Fruit fly (Drosophila melanogaster) whole organism, embryonic: ENCODE measurements around the gene Acp32CD.

Source experiments
- Atf3 ChIP-seq: fragments of 200-800 bp; sonication (Bioruptor generic); optimal IDR thresholded peaks from 3 replicates; lab custom pipeline; 2016; ENCODE audit warnings: missing biosample characterization, missing genetic modification characterization
- Atf6 ChIP-seq: fragments of 200-800 bp; sonication (Bioruptor generic); IDR thresholded peaks from 2 replicates; pipeline ENCODE4 v1.3.6; 2022; ENCODE audit warnings: missing biosample characterization, missing genetic modification characterization
- B-H1 ChIP-seq: fragments of 200-800 bp; sonication (Bioruptor generic); IDR thresholded peaks from 3 replicates; pipeline ENCODE4 v1.3.6; 2022; ENCODE audit warnings: missing biosample characterization, missing genetic modification characterization
- CG10147 ChIP-seq: fragments of 200-800 bp; sonication (Bioruptor generic); optimal IDR thresholded peaks from 2 replicates; lab custom pipeline; 2019; ENCODE audit warnings: missing biosample characterization, mild to moderate bottlenecking, missing genetic modification characterization, moderate library complexity
- CG11456 ChIP-seq: fragments of 200-800 bp; sonication (Bioruptor generic); IDR thresholded peaks from 3 replicates; pipeline ENCODE4 v1.3.6; 2022; ENCODE audit warnings: missing biosample characterization, missing genetic modification characterization
- CG16863 ChIP-seq: fragments of 200-800 bp; sonication (Bioruptor generic); optimal IDR thresholded peaks from 3 replicates; lab custom pipeline; 2016; ENCODE audit warnings: missing biosample characterization, missing genetic modification characterization
- CG18262 ChIP-seq: fragments of 200-800 bp; optimal IDR thresholded peaks from 3 replicates; lab custom pipeline; 2019; ENCODE audit warnings: missing biosample characterization, mild to moderate bottlenecking, missing genetic modification characterization, moderate library complexity
- CG30020 ChIP-seq: fragments of 200-800 bp; optimal IDR thresholded peaks from 2 replicates; lab custom pipeline; 2019; ENCODE audit warnings: missing biosample characterization, mild to moderate bottlenecking, missing genetic modification characterization, moderate library complexity
- CG34376 ChIP-seq: fragments of 200-800 bp; sonication (Bioruptor generic); optimal IDR thresholded peaks from 2 replicates; lab custom pipeline; 2018; ENCODE audit warnings: missing biosample characterization, mild to moderate bottlenecking, missing genetic modification characterization
- CG4282 ChIP-seq: fragments of 200-800 bp; sonication (Bioruptor generic); optimal IDR thresholded peaks from 2 replicates; lab custom pipeline; 2016; ENCODE audit warnings: missing biosample characterization, missing genetic modification characterization
- CG4707 ChIP-seq: fragments of 200-800 bp; sonication (Bioruptor generic); optimal IDR thresholded peaks from 2 replicates; lab custom pipeline; 2018; ENCODE audit warnings: missing biosample characterization, mild to moderate bottlenecking, missing genetic modification characterization, moderate library complexity
- CG5953 ChIP-seq: fragments of 200-800 bp; sonication (Bioruptor generic); IDR thresholded peaks from 2 replicates; pipeline ENCODE4 v1.3.6; 2022; ENCODE audit warnings: missing biosample characterization, missing genetic modification characterization
- CG7963 ChIP-seq: fragments of 200-800 bp; sonication (Bioruptor generic); IDR thresholded peaks from 3 replicates; pipeline ENCODE4 v1.3.6; 2022; ENCODE audit warnings: missing biosample characterization, missing genetic modification characterization; ENCODE audit not compliant: partially characterized antibody
- CG7987 ChIP-seq: fragments of 200-800 bp; sonication (Bioruptor generic); optimal IDR thresholded peaks from 2 replicates; lab custom pipeline; 2018; ENCODE audit warnings: missing biosample characterization, mild to moderate bottlenecking, missing genetic modification characterization, moderate library complexity
- CG8290 ChIP-seq, 3 experiments: fragments of 200-800 bp; sonication (Bioruptor generic); optimal IDR thresholded peaks; 2 replicates each; lab custom pipeline; 2016 to 2019; ENCODE audit warnings: missing biosample characterization in 3 of 3, missing genetic modification characterization in 3 of 3, mild to moderate bottlenecking in 2 of 3, moderate library complexity in 1 of 3
- D ChIP-seq, 2 experiments: fragments of 200-800 bp in 1 of 2; fragments of >200 bp in 1 of 2; sonication (Bioruptor generic) in 1 of 2; optimal IDR thresholded peaks; 2 replicates in 1 of 2; 3 replicates in 1 of 2; lab custom pipeline; 2017; ENCODE audit warnings: mild to moderate bottlenecking in 1 of 2, missing biosample characterization in 1 of 2, missing genetic modification characterization in 1 of 2, missing genetic modification reagents in 1 of 2
- D19B ChIP-seq: fragments of 200-800 bp; sonication (Bioruptor generic); optimal IDR thresholded peaks from 2 replicates; lab custom pipeline; 2017; ENCODE audit warnings: missing biosample characterization, mild to moderate bottlenecking, missing genetic modification characterization
- E2f2 ChIP-seq: fragments of 200-800 bp; sonication (Bioruptor generic); IDR thresholded peaks from 2 replicates; pipeline ENCODE4 v1.3.6; 2022; ENCODE audit warnings: missing biosample characterization, missing genetic modification characterization
- Fer1 ChIP-seq: fragments of 200-800 bp; sonication (Bioruptor generic); optimal IDR thresholded peaks from 2 replicates; lab custom pipeline; 2017; ENCODE audit warnings: missing biosample characterization, mild to moderate bottlenecking, missing genetic modification characterization
- Hr78 ChIP-seq, 2 experiments: fragments of 200-800 bp in 1 of 2; fragments of >200 bp in 1 of 2; sonication (Bioruptor generic) in 1 of 2; optimal IDR thresholded peaks; 2 replicates each; lab custom pipeline; 2017 to 2019; ENCODE audit warnings: missing biosample characterization in 2 of 2, missing genetic modification characterization in 2 of 2, mild to moderate bottlenecking in 1 of 2, moderate library complexity in 1 of 2
- Lpt ChIP-seq: fragments of >200 bp; optimal IDR thresholded peaks from 2 replicates; lab custom pipeline; 2018; ENCODE audit warnings: missing biosample characterization, missing genetic modification characterization
- MTF-1 ChIP-seq: fragments of 200-800 bp; sonication (Bioruptor generic); optimal IDR thresholded peaks from 2 replicates; lab custom pipeline; 2018; ENCODE audit warnings: missing biosample characterization, mild to moderate bottlenecking, missing genetic modification characterization, borderline replicate concordance
- Mad ChIP-seq: fragments of 200-800 bp; sonication (Bioruptor generic); optimal IDR thresholded peaks from 2 replicates; lab custom pipeline; 2016; ENCODE audit warnings: missing biosample characterization, missing genetic modification characterization
- Mrtf ChIP-seq: fragments of 200-800 bp; sonication (Bioruptor generic); IDR thresholded peaks from 3 replicates; pipeline ENCODE4 v1.3.6; 2022; ENCODE audit warnings: missing biosample characterization, missing genetic modification characterization
- Nf-YA ChIP-seq: fragments of 200-800 bp; sonication (Bioruptor generic); IDR thresholded peaks from 2 replicates; pipeline ENCODE4 v1.3.6; 2022; ENCODE audit warnings: missing biosample characterization, missing genetic modification characterization
- Nf-YB ChIP-seq: fragments of 200-800 bp; sonication (Bioruptor generic); optimal IDR thresholded peaks from 3 replicates; lab custom pipeline; 2019; ENCODE audit warnings: missing biosample characterization, mild to moderate bottlenecking, missing genetic modification characterization, moderate library complexity
- Pdp1 ChIP-seq, 2 experiments: fragments of 200-800 bp; sonication (Bioruptor generic); optimal IDR thresholded peaks; 3 replicates each; lab custom pipeline; 2016; ENCODE audit warnings: missing biosample characterization in 2 of 2, missing genetic modification characterization in 2 of 2, mild to moderate bottlenecking in 1 of 2, moderate library complexity in 1 of 2
- Ravus ChIP-seq: fragments of 200-800 bp; sonication (Bioruptor generic); IDR thresholded peaks from 2 replicates; pipeline ENCODE4 v1.3.6; 2022; ENCODE audit warnings: missing biosample characterization, missing genetic modification characterization
- Sin3A ChIP-seq: fragments of >200 bp; optimal IDR thresholded peaks from 2 replicates; lab custom pipeline; 2018
- Sry-β ChIP-seq: fragments of 200-800 bp; sonication (Bioruptor generic); optimal IDR thresholded peaks from 2 replicates; lab custom pipeline; 2018; ENCODE audit warnings: missing biosample characterization, mild to moderate bottlenecking, missing genetic modification characterization, moderate library complexity
- Stat92E ChIP-seq, 3 experiments: fragments of >200 bp in 2 of 3; fragments of 200-800 bp in 1 of 3; sonication (Bioruptor generic) in 1 of 3; optimal IDR thresholded peaks; 2 replicates each; lab custom pipeline; 2017 to 2019; ENCODE audit warnings: missing biosample characterization in 3 of 3, missing genetic modification characterization in 3 of 3, mild to moderate bottlenecking in 1 of 3, moderate library complexity in 1 of 3
- ato ChIP-seq: fragments of 200-800 bp; sonication (Bioruptor generic); IDR thresholded peaks from 2 replicates; pipeline ENCODE4 v1.3.6; 2022; ENCODE audit warnings: missing biosample characterization, missing genetic modification characterization; ENCODE audit not compliant: partially characterized antibody
- cas ChIP-seq: fragments of 200-800 bp; sonication (Bioruptor generic); IDR thresholded peaks from 2 replicates; pipeline ENCODE4 v1.3.6; 2022; ENCODE audit warnings: missing biosample characterization, missing genetic modification characterization
- crc ChIP-seq: fragments of 200-800 bp; sonication (Bioruptor generic); optimal IDR thresholded peaks from 2 replicates; lab custom pipeline; 2016; ENCODE audit warnings: missing biosample characterization, missing genetic modification characterization
- crol ChIP-seq: fragments of 200-800 bp; sonication (Bioruptor generic); IDR thresholded peaks from 2 replicates; pipeline ENCODE4 v1.3.6; 2022; ENCODE audit warnings: missing biosample characterization, missing genetic modification characterization
- danr ChIP-seq: fragments of 200-800 bp; sonication (Bioruptor generic); IDR thresholded peaks from 2 replicates; pipeline ENCODE4 v1.3.6; 2022; ENCODE audit warnings: missing biosample characterization, missing genetic modification characterization
- dpn ChIP-seq, 2 experiments: fragments of 200-800 bp; sonication (Bioruptor generic); optimal IDR thresholded peaks; 3 replicates each; lab custom pipeline; 2016; ENCODE audit warnings: missing biosample characterization in 2 of 2, missing genetic modification characterization in 2 of 2
- fd96Cb ChIP-seq: fragments of 200-800 bp; sonication (Bioruptor generic); optimal IDR thresholded peaks from 2 replicates; lab custom pipeline; 2018; ENCODE audit warnings: missing biosample characterization, mild to moderate bottlenecking, missing genetic modification characterization, moderate library complexity
- gsb ChIP-seq: fragments of 200-800 bp; sonication (Bioruptor generic); IDR thresholded peaks from 2 replicates; pipeline ENCODE4 v1.3.6; 2022; ENCODE audit warnings: missing biosample characterization, missing genetic modification characterization
- lmd ChIP-seq: fragments of 200-800 bp; sonication (Bioruptor generic); IDR thresholded peaks from 2 replicates; pipeline ENCODE4 v1.3.6; 2022; ENCODE audit warnings: missing biosample characterization, missing genetic modification characterization
- oc ChIP-seq: fragments of 200-800 bp; sonication (Bioruptor generic); optimal IDR thresholded peaks from 2 replicates; lab custom pipeline; 2018; ENCODE audit warnings: missing biosample characterization, mild to moderate bottlenecking, missing genetic modification characterization, moderate library complexity
- phol ChIP-seq: fragments of 200-800 bp; sonication (Bioruptor generic); optimal IDR thresholded peaks from 3 replicates; lab custom pipeline; 2018; ENCODE audit warnings: missing biosample characterization, mild to moderate bottlenecking, missing genetic modification characterization, moderate library complexity
- rib ChIP-seq: fragments of 200-800 bp; sonication (Bioruptor generic); IDR thresholded peaks from 2 replicates; pipeline ENCODE4 v1.3.6; 2022; ENCODE audit warnings: missing biosample characterization, missing genetic modification characterization
- scrt ChIP-seq: fragments of 200-800 bp; sonication (Bioruptor generic); optimal IDR thresholded peaks from 2 replicates; lab custom pipeline; 2018; ENCODE audit warnings: missing biosample characterization, mild to moderate bottlenecking, missing genetic modification characterization, moderate library complexity
- shn ChIP-seq: fragments of 200-800 bp; sonication (Bioruptor generic); optimal IDR thresholded peaks from 3 replicates; lab custom pipeline; 2016; ENCODE audit warnings: missing biosample characterization, missing genetic modification characterization
- so ChIP-seq: fragments of 200-800 bp; sonication (Bioruptor generic); IDR thresholded peaks from 3 replicates; pipeline ENCODE4 v1.3.6; 2022; ENCODE audit warnings: missing biosample characterization, missing genetic modification characterization
- sug ChIP-seq: fragments of 200-800 bp; optimal IDR thresholded peaks from 2 replicates; lab custom pipeline; 2019; ENCODE audit warnings: missing biosample characterization, mild to moderate bottlenecking, missing genetic modification characterization, moderate library complexity
- trh ChIP-seq: fragments of 200-800 bp; sonication (Bioruptor generic); optimal IDR thresholded peaks from 2 replicates; lab custom pipeline; 2016; ENCODE audit warnings: missing biosample characterization, missing genetic modification characterization

The Acp32CD gene

DNA sequence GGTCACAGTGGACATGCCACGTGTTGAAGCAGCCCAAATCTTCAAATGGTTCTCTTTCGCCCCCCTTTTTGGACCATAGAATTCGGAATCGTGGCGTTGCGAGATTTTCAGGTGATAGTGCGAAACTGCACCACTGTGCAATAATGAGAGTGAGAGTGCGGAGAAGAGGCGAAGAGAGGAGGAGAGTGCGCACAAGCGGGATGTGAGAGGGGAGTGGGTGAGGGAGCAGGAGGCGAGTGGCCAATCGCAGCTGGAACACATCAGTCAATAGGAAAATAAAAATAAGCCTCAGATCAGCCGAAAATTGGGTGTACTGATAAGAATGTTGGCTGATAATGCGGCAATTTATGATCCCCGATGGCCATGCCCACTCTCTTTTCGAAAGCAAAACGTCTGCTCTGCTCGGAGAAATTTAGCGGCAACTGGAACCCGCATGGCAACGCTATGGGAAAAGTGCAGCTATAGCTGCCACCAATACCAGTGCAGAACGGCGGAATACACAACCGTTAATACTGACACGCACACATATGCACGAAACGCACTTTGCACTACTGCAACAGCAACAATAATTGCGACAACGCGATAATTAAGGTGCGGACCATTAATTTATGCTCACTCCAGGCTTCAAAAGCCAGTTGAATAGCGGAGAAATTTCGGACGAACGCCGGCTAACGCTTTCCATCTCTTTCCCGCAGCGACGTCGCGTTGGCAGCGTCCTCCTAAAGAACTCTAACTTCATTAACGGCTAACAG, 48.0 kb upstream of the Acp32CD start (continued):
- TF ChIP-seq D (optimal IDR thresholded peaks at IDR 0.05; lab: Kevin White, UChicago) = no peak
- no peak for TF ChIP-seq D (GFP tag; optimal IDR thresholded peaks at IDR 0.05; lab: Kevin White, UChicago)
- TF ChIP-seq crol (GFP tag; lab: Robert Waterston, UW) = peak; percentile 97
- peak; percentile 4 for TF ChIP-seq Sin3A (lab: Kevin White, UChicago)
- no peak for TF ChIP-seq CG8290 (GFP tag; optimal IDR thresholded peaks at IDR 0.05; lab: Kevin White, UChicago)
- peak in 1 of 2 experiments; percentile 50 for TF ChIP-seq CG8290 (tag; optimal IDR thresholded peaks at IDR 0.05; lab: Kevin White, UChicago)
- no peak for TF ChIP-seq ato (GFP tag; lab: Robert Waterston, UW)
- no peak for TF ChIP-seq CG30020 (tag; lab: Kevin White, UChicago)
- 0 out of 3 replicates have a peak, but pooled peaks have one; percentile 9 for TF ChIP-seq CG7963 (GFP tag; lab: Robert Waterston, UW)
- peak; percentile 52 for TF ChIP-seq oc
- TF ChIP-seq cas = no peak
- TF ChIP-seq dpn (GFP tag; optimal IDR thresholded peaks at IDR 0.05; lab: Kevin White, UChicago) = no peak
- TF ChIP-seq CG4282 (GFP tag; lab: Kevin White, UChicago) = peak; percentile 40
- peak; percentile 16 for TF ChIP-seq scrt (GFP tag; lab: Kevin White, UChicago)
- TF ChIP-seq B-H1 (GFP tag; lab: Robert Waterston, UW) = no peak
- TF ChIP-seq CG5953 (GFP tag; lab: Robert Waterston, UW) = 0 out of 2 replicates have a peak, but pooled peaks have one; percentile 11
- TF ChIP-seq Stat92E (GFP tag; optimal IDR thresholded peaks at IDR 0.05; lab: Kevin White, UChicago) = no peak
- TF ChIP-seq gsb (GFP tag; lab: Robert Waterston, UW) = no peak
- no peak for TF ChIP-seq Mad (GFP tag; lab: Kevin White, UChicago)
- TF ChIP-seq shn (GFP tag; lab: Kevin White, UChicago) = no peak
- TF ChIP-seq trh (GFP tag; lab: Kevin White, UChicago) = no peak
- peak; percentile 89 for TF ChIP-seq Nf-YB
- no peak for TF ChIP-seq D19B (GFP tag; lab: Kevin White, UChicago)
- no peak for TF ChIP-seq CG10147 (GFP tag; lab: Kevin White, UChicago)
- peak; percentile 96 for TF ChIP-seq CG4707 (GFP tag; lab: Kevin White, UChicago)
- TF ChIP-seq Pdp1 (GFP tag; optimal IDR thresholded peaks at IDR 0.05; lab: Kevin White, UChicago) = no peak
- peak; percentile 25 for TF ChIP-seq Sry-β
- TF ChIP-seq danr (GFP tag; lab: Robert Waterston, UW) = no peak
- no peak for TF ChIP-seq CG18262 (tag; lab: Kevin White, UChicago)
- TF ChIP-seq CG34376 (GFP tag; lab: Kevin White, UChicago) = peak; percentile 15
- no peak for TF ChIP-seq CG11456 (GFP tag; lab: Robert Waterston, UW)
- TF ChIP-seq Ravus (GFP tag; lab: Robert Waterston, UW) = no peak
- TF ChIP-seq Atf6 = no peak
- TF ChIP-seq Nf-YA (GFP tag; lab: Robert Waterston, UW) = 0 out of 2 replicates have a peak, but pooled peaks have one; percentile 13
- no peak for TF ChIP-seq E2f2 (GFP tag; lab: Robert Waterston, UW)
- no peak for TF ChIP-seq Lpt (GFP tag; lab: Kevin White, UChicago)
- TF ChIP-seq phol (tag; lab: Kevin White, UChicago) = no peak
- TF ChIP-seq CG16863 (GFP tag; lab: Kevin White, UChicago) = no peak
- TF ChIP-seq sug (tag; lab: Kevin White, UChicago) = peak; percentile 15
- TF ChIP-seq so (GFP tag; lab: Robert Waterston, UW) = no peak
- no peak for TF ChIP-seq Fer1 (GFP tag; lab: Kevin White, UChicago)
- no peak for TF ChIP-seq lmd (GFP tag; lab: Robert Waterston, UW)
- no peak for TF ChIP-seq Atf3 (GFP tag; lab: Kevin White, UChicago)
- TF ChIP-seq MTF-1 (GFP tag; lab: Kevin White, UChicago) = no peak
- TF ChIP-seq rib (GFP tag; lab: Robert Waterston, UW) = peak; percentile 37; the same call in 1 of the 2 replicates
- peak; percentile 65 for TF ChIP-seq CG7987 (GFP tag; lab: Kevin White, UChicago)
- TF ChIP-seq Mrtf = no peak
- peak in 1 of 2 experiments; percentile 89 for TF ChIP-seq Hr78 (GFP tag; optimal IDR thresholded peaks at IDR 0.05; lab: Kevin White, UChicago)
- TF ChIP-seq crc (GFP tag; lab: Kevin White, UChicago) = no peak
- no peak for TF ChIP-seq fd96Cb (tag; lab: Kevin White, UChicago)
